Worm (Caenorhabditis elegans): Measurements from ENCODE around the gene F55A4.7.

Gene F55A4.7

ce11 chrX:1035039-1035598 lies 3.1 kb downstream of the F55A4.7 start, which contains the start of the genes stau-1 and sec-22:
Gene stau-1 (minus strand): TSS chrX:1035286.
Gene sec-22 (plus strand): TSS chrX:1035548.
- no peak for TF ChIP-seq lin-32 (GFP tag; optimal IDR thresholded peaks at IDR 0.05)
- peak; percentile 19 for TF ChIP-seq ces-1 (GFP tag; optimal IDR thresholded peaks at IDR 0.05)
- TF ChIP-seq nhr-2 (tag; optimal IDR thresholded peaks at IDR 0.05) = no peak
- peak; percentile 7 for TF ChIP-seq lsy-2 (tag; optimal IDR thresholded peaks at IDR 0.05)
- peak; percentile 16 for TF ChIP-seq hlh-1 (tag; optimal IDR thresholded peaks at IDR 0.05)
- peak; percentile 7 for TF ChIP-seq lin-13 (tag; optimal IDR thresholded peaks at IDR 0.05)
- TF ChIP-seq cnd-1 (tag; optimal IDR thresholded peaks at IDR 0.05) = peak; percentile 0
- peak; percentile 14 for TF ChIP-seq mep-1 (tag; optimal IDR thresholded peaks at IDR 0.05)
- no peak for TF ChIP-seq ham-2 (GFP tag; optimal IDR thresholded peaks at IDR 0.05)
- TF ChIP-seq ceh-39 (tag; optimal IDR thresholded peaks at IDR 0.05) = peak; percentile 27
- peak; percentile 45 for TF ChIP-seq pha-4 (tag; optimal IDR thresholded peaks at IDR 0.05)

DNA sequence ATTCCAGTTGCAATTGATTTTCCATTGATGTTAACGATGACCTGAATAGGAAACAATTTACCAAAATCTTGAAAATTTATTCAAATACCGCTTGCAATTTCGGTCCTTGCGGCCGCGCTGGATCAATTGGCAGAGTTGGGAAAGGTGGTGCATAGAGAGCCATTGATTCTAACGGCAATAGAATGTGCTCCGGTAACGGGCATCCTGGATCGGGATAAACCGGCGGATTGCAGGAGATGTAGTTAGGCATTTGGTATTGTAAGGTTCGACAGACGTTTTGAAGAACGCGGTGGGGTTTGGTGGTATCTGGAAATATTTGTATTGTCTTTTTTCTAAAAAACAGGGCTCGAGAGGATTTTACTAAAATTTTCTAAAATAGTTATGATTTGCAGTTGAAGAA lies 7.4 kb downstream of the F55A4.7 start:
- TF ChIP-seq ztf-11 (tag; optimal IDR thresholded peaks at IDR 0.05) (no peak), mep-1 (tag; optimal IDR thresholded peaks at IDR 0.05) (no peak), cnd-1 (tag; optimal IDR thresholded peaks at IDR 0.05) (no peak), elt-3 (tag; optimal IDR thresholded peaks at IDR 0.05) (no peak), sem-2 (GFP tag; optimal IDR thresholded peaks at IDR 0.05) (no peak)

ce11 chrX:1027370-1027769 lies 10.9 kb downstream of the F55A4.7 start:
- no peak for TF ChIP-seq ceh-83 (GFP tag; optimal IDR thresholded peaks at IDR 0.05)
- no peak for TF ChIP-seq ham-2 (GFP tag; optimal IDR thresholded peaks at IDR 0.05)
- TF ChIP-seq blmp-1 (tag; optimal IDR thresholded peaks at IDR 0.05) = no peak
- TF ChIP-seq nhr-2 (tag; optimal IDR thresholded peaks at IDR 0.05) = no peak
- TF ChIP-seq mab-5 (tag; optimal IDR thresholded peaks at IDR 0.05) = no peak
- TF ChIP-seq unc-62 (GFP tag; optimal IDR thresholded peaks at IDR 0.05) = no peak
- TF ChIP-seq ces-1 (GFP tag; optimal IDR thresholded peaks at IDR 0.05) = no peak
- no peak for TF ChIP-seq ztf-11 (tag; optimal IDR thresholded peaks at IDR 0.05)
- TF ChIP-seq cnd-1 (tag; optimal IDR thresholded peaks at IDR 0.05) = no peak
- no peak for TF ChIP-seq ceh-43 (GFP tag; optimal IDR thresholded peaks at IDR 0.05)
- TF ChIP-seq pha-4 (tag; optimal IDR thresholded peaks at IDR 0.05) = no peak

DNA sequence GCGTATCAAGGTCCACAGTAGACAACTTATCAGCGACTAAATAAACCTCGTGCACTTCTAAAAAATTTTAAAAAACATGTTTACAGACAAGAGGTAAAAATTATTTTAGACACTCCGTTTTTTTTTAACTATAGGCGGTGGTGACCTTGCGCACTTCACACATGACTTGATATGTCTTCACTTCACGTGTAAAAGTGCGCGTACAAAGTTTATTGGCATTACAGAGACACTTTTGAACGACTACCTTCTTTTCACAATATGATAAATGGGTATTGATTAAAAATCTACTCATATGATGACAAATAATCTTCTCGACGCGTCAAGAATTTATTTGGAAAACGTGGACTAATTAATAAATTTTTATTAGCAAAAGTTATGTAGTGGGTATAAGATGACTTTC lies 11.5 kb downstream of the F55A4.7 start:
- TF ChIP-seq mls-2 (tag; optimal IDR thresholded peaks at IDR 0.05) (no peak), hlh-1 (tag; optimal IDR thresholded peaks at IDR 0.05) (no peak), pha-4 (tag; optimal IDR thresholded peaks at IDR 0.05) (no peak), unc-62 (GFP tag; optimal IDR thresholded peaks at IDR 0.05) (no peak)

- TF ChIP-seq ceh-39 (tag; optimal IDR thresholded peaks at IDR 0.05) (no peak), bed-3 (GFP tag; optimal IDR thresholded peaks at IDR 0.05) (no peak), tbx-8 (GFP tag; optimal IDR thresholded peaks at IDR 0.05) (no peak), nhr-12 (tag; optimal IDR thresholded peaks at IDR 0.05) (no peak), drap-1 (GFP tag; optimal IDR thresholded peaks at IDR 0.05) (no peak), mab-5 (tag; optimal IDR thresholded peaks at IDR 0.05) (no peak), ztf-11 (tag; optimal IDR thresholded peaks at IDR 0.05) (no peak), hlh-1 (tag; optimal IDR thresholded peaks at IDR 0.05) (no peak), lsy-2 (tag; optimal IDR thresholded peaks at IDR 0.05) (no peak), nhr-237 (tag; optimal IDR thresholded peaks at IDR 0.05) (no peak), mls-2 (tag; optimal IDR thresholded peaks at IDR 0.05) (no peak), sem-2 (GFP tag; optimal IDR thresholded peaks at IDR 0.05) (no peak), ham-2 (GFP tag; optimal IDR thresholded peaks at IDR 0.05) (no peak)
Measured at ce11 chrX:1025010-1025409, 13.2 kb downstream of the F55A4.7 start, which contains the start of gene F55A4.3. Gene F55A4.3 (minus strand): TSS chrX:1025110.

- TF ChIP-seq drap-1 (GFP tag; optimal IDR thresholded peaks at IDR 0.05) (peak; percentile 25), ham-2 (GFP tag; optimal IDR thresholded peaks at IDR 0.05) (peak; percentile 49), M03D4.4 (tag; optimal IDR thresholded peaks at IDR 0.05) (peak; percentile 43), cnd-1 (tag; optimal IDR thresholded peaks at IDR 0.05) (peak; percentile 58), hlh-1 (tag; optimal IDR thresholded peaks at IDR 0.05) (peak; percentile 21), ces-1 (GFP tag; optimal IDR thresholded peaks at IDR 0.05) (peak; percentile 62), lsy-2 (tag; optimal IDR thresholded peaks at IDR 0.05) (no peak), mls-2 (tag; optimal IDR thresholded peaks at IDR 0.05) (peak; percentile 75), unc-120 (tag; optimal IDR thresholded peaks at IDR 0.05; ENCODE audit: poor library complexity, severe bottlenecking) (peak; percentile 25), sptf-1 (tag; optimal IDR thresholded peaks at IDR 0.05) (peak; percentile 13), zip-8 (tag; optimal IDR thresholded peaks at IDR 0.05) (no peak), ceh-43 (GFP tag; optimal IDR thresholded peaks at IDR 0.05) (no peak)
Measured at ce11 chrX:1021835-1022311, 16.4 kb downstream of the F55A4.7 start.

All from whole organism, mixed stage, embryonic.